Fruit fly (Drosophila melanogaster): ENCODE measurements around the gene CaMKI.
A peak's percentile ranks its signal among the peaks of the same experiment; 100 is the strongest.

Gene CaMKI

dm6 chr4:445113-445718 is at the start of gene CaMKI:
Gene CaMKI (plus strand): TSS chr4:445504.
- TF ChIP-seq psq (optimal IDR thresholded peaks at IDR 0.05) (no peak), insv (optimal IDR thresholded peaks at IDR 0.05) (no peak), h (optimal IDR thresholded peaks at IDR 0.05) (no peak), ttk (optimal IDR thresholded peaks at IDR 0.05) (no peak), Sin3A (optimal IDR thresholded peaks at IDR 0.05) (no peak), Myc (optimal IDR thresholded peaks at IDR 0.05) (no peak)

dm6 chr4:395505-395868 is 49.8 kb upstream of the CaMKI start, which contains the start of gene dati:
Gene dati (minus strand): TSS chr4:395605.
- TF ChIP-seq insv (optimal IDR thresholded peaks at IDR 0.05) (no peak), Sin3A (optimal IDR thresholded peaks at IDR 0.05) (no peak), ttk (optimal IDR thresholded peaks at IDR 0.05) (no peak), psq (optimal IDR thresholded peaks at IDR 0.05) (no peak), Myc (optimal IDR thresholded peaks at IDR 0.05) (no peak), h (optimal IDR thresholded peaks at IDR 0.05) (no peak)

- TF ChIP-seq ttk (optimal IDR thresholded peaks at IDR 0.05) = no peak
- no peak for TF ChIP-seq h (optimal IDR thresholded peaks at IDR 0.05)
- no peak for TF ChIP-seq Myc (optimal IDR thresholded peaks at IDR 0.05)
- no peak for TF ChIP-seq Sin3A (optimal IDR thresholded peaks at IDR 0.05)
- TF ChIP-seq psq (optimal IDR thresholded peaks at IDR 0.05) = no peak
- no peak for TF ChIP-seq insv (optimal IDR thresholded peaks at IDR 0.05)
Observed at dm6 chr4:395869-396568, 49.3 kb upstream of the CaMKI start.

- TF ChIP-seq h (optimal IDR thresholded peaks at IDR 0.05) (no peak), Myc (optimal IDR thresholded peaks at IDR 0.05) (no peak), psq (optimal IDR thresholded peaks at IDR 0.05) (no peak), Sin3A (optimal IDR thresholded peaks at IDR 0.05) (no peak), ttk (optimal IDR thresholded peaks at IDR 0.05) (no peak), insv (optimal IDR thresholded peaks at IDR 0.05) (no peak)
Observed at dm6 chr4:398555-398954, 46.7 kb upstream of the CaMKI start.

- TF ChIP-seq psq (optimal IDR thresholded peaks at IDR 0.05) (no peak), ttk (optimal IDR thresholded peaks at IDR 0.05) (no peak)
Observed at dm6 chr4:402928-403575, 42.3 kb upstream of the CaMKI start.

- TF ChIP-seq Sin3A (optimal IDR thresholded peaks at IDR 0.05) = no peak
- no peak for TF ChIP-seq Myc (optimal IDR thresholded peaks at IDR 0.05)
- TF ChIP-seq psq (optimal IDR thresholded peaks at IDR 0.05) = no peak
- peak; percentile 93 for TF ChIP-seq h (optimal IDR thresholded peaks at IDR 0.05)
- TF ChIP-seq insv (optimal IDR thresholded peaks at IDR 0.05) = no peak
- TF ChIP-seq ttk (optimal IDR thresholded peaks at IDR 0.05) = no peak
Observed at dm6 chr4:404325-404724, 41.0 kb upstream of the CaMKI start.

- TF ChIP-seq insv (optimal IDR thresholded peaks at IDR 0.05) (no peak), Myc (optimal IDR thresholded peaks at IDR 0.05) (no peak), psq (optimal IDR thresholded peaks at IDR 0.05) (no peak), h (optimal IDR thresholded peaks at IDR 0.05) (no peak), Sin3A (optimal IDR thresholded peaks at IDR 0.05) (no peak), ttk (optimal IDR thresholded peaks at IDR 0.05) (no peak)
Observed at dm6 chr4:405225-405624, 40.1 kb upstream of the CaMKI start.

dm6 chr4:406330-406729 is 39.0 kb upstream of the CaMKI start:
- no peak for TF ChIP-seq Sin3A (optimal IDR thresholded peaks at IDR 0.05)
- no peak for TF ChIP-seq h (optimal IDR thresholded peaks at IDR 0.05)
- TF ChIP-seq psq (optimal IDR thresholded peaks at IDR 0.05) = no peak
- no peak for TF ChIP-seq Myc (optimal IDR thresholded peaks at IDR 0.05)
- no peak for TF ChIP-seq insv (optimal IDR thresholded peaks at IDR 0.05)
- no peak for TF ChIP-seq ttk (optimal IDR thresholded peaks at IDR 0.05)

dm6 chr4:406843-407242 is 38.5 kb upstream of the CaMKI start:
- TF ChIP-seq insv (optimal IDR thresholded peaks at IDR 0.05) (no peak), Myc (optimal IDR thresholded peaks at IDR 0.05) (no peak), h (optimal IDR thresholded peaks at IDR 0.05) (no peak), psq (optimal IDR thresholded peaks at IDR 0.05) (no peak), ttk (optimal IDR thresholded peaks at IDR 0.05) (no peak), Sin3A (optimal IDR thresholded peaks at IDR 0.05) (no peak)

- TF ChIP-seq ttk (optimal IDR thresholded peaks at IDR 0.05) (no peak), h (optimal IDR thresholded peaks at IDR 0.05) (no peak), psq (optimal IDR thresholded peaks at IDR 0.05) (no peak), insv (optimal IDR thresholded peaks at IDR 0.05) (no peak), Myc (optimal IDR thresholded peaks at IDR 0.05) (no peak), Sin3A (optimal IDR thresholded peaks at IDR 0.05) (no peak)
Observed at dm6 chr4:411513-411912, 33.8 kb upstream of the CaMKI start.

dm6 chr4:416288-416687 is 29.0 kb upstream of the CaMKI start:
- TF ChIP-seq Myc (optimal IDR thresholded peaks at IDR 0.05) (no peak), insv (optimal IDR thresholded peaks at IDR 0.05) (no peak), ttk (optimal IDR thresholded peaks at IDR 0.05) (no peak), Sin3A (optimal IDR thresholded peaks at IDR 0.05) (no peak), h (optimal IDR thresholded peaks at IDR 0.05) (no peak), psq (optimal IDR thresholded peaks at IDR 0.05) (no peak)

- no peak for TF ChIP-seq h (optimal IDR thresholded peaks at IDR 0.05)
- TF ChIP-seq ttk (optimal IDR thresholded peaks at IDR 0.05) = no peak
- no peak for TF ChIP-seq Myc (optimal IDR thresholded peaks at IDR 0.05)
- TF ChIP-seq psq (optimal IDR thresholded peaks at IDR 0.05) = no peak
- TF ChIP-seq Sin3A (optimal IDR thresholded peaks at IDR 0.05) = no peak
- TF ChIP-seq insv (optimal IDR thresholded peaks at IDR 0.05) = no peak
Observed at dm6 chr4:418701-419100, 26.6 kb upstream of the CaMKI start.

Data from Kc167 (cell line).